Worm (Caenorhabditis elegans) whole organism, late embryonic: Measurements from ENCODE around the gene F37C4.8.

Source experiments
- C08G9.2 ChIP-seq: sonication (generic microtip); optimal IDR thresholded peaks from 2 replicates; lab custom pipeline; 2016; ENCODE audit warnings: mild to moderate bottlenecking, missing genetic modification characterization, moderate library complexity, missing compliant biosample characterization
- C38D4.7 ChIP-seq: fragments of 200-800 bp; sonication (Bioruptor generic); optimal IDR thresholded peaks from 2 replicates; lab custom pipeline; 2018; ENCODE audit warnings: mild to moderate bottlenecking, missing genetic modification characterization, moderate library complexity, missing compliant biosample characterization
- F13H6.1 ChIP-seq: sonication (generic microtip); optimal IDR thresholded peaks from 2 replicates; lab custom pipeline; 2016; ENCODE audit warnings: missing genetic modification characterization, missing compliant biosample characterization
- K09A11.1 ChIP-seq: sonication (generic microtip); optimal IDR thresholded peaks from 2 replicates; lab custom pipeline; 2017; ENCODE audit warnings: antibody characterized with exemption, mild to moderate bottlenecking, missing genetic modification characterization, missing compliant biosample characterization; ENCODE audit not compliant: insufficient read depth
- T23F11.4 ChIP-seq: fragments of 200-800 bp; sonication (Bioruptor generic); optimal IDR thresholded peaks from 2 replicates; lab custom pipeline; 2018; ENCODE audit warnings: mild to moderate bottlenecking, missing genetic modification characterization, missing compliant biosample characterization
- ahr-1 ChIP-seq: sonication (generic microtip); optimal IDR thresholded peaks from 2 replicates; lab custom pipeline; 2016; ENCODE audit warnings: missing genetic modification characterization, missing compliant biosample characterization
- ama-1 ChIP-seq: fragments of 150-350 bp; optimal IDR thresholded peaks from 2 replicates; lab custom pipeline; 2014
- ceh-14 ChIP-seq: sonication (generic microtip); optimal IDR thresholded peaks from 2 replicates; lab custom pipeline; 2016; ENCODE audit warnings: missing genotype, missing genetic modification characterization, missing compliant biosample characterization
- ceh-18 ChIP-seq: sonication (generic microtip); optimal IDR thresholded peaks from 2 replicates; lab custom pipeline; 2016; ENCODE audit warnings: missing genetic modification characterization, missing compliant biosample characterization
- ceh-24 ChIP-seq: sonication (generic microtip); optimal IDR thresholded peaks from 2 replicates; lab custom pipeline; 2016; ENCODE audit warnings: mild to moderate bottlenecking, missing genetic modification characterization, missing compliant biosample characterization
- ceh-30 ChIP-seq: fragments of 150-350 bp; optimal IDR thresholded peaks from 2 replicates; lab custom pipeline; 2014; ENCODE audit warnings: missing biosample characterization, missing genetic modification characterization
- ceh-31 ChIP-seq: sonication (generic microtip); optimal IDR thresholded peaks from 2 replicates; lab custom pipeline; 2016; ENCODE audit warnings: missing genetic modification characterization, missing compliant biosample characterization
- ceh-34 ChIP-seq: sonication (generic microtip); optimal IDR thresholded peaks from 2 replicates; lab custom pipeline; 2016; ENCODE audit warnings: mild to moderate bottlenecking, missing genetic modification characterization, missing compliant biosample characterization
- ceh-45 ChIP-seq: fragments of 200-800 bp; sonication (Bioruptor generic); IDR thresholded peaks from 2 replicates; pipeline ENCODE4 v1.3.6; 2022; ENCODE audit warnings: missing genetic modification reagents, missing genetic modification characterization, missing compliant biosample characterization
- ceh-48 ChIP-seq: sonication (generic microtip); optimal IDR thresholded peaks from 2 replicates; lab custom pipeline; 2016; ENCODE audit warnings: missing genetic modification characterization, inconsistent platforms, missing compliant biosample characterization
- ceh-6 ChIP-seq: fragments of 200-800 bp; sonication (Bioruptor generic); optimal IDR thresholded peaks from 2 replicates; lab custom pipeline; 2018; ENCODE audit warnings: mild to moderate bottlenecking, missing genetic modification characterization, missing compliant biosample characterization
- ceh-9 ChIP-seq: sonication (generic microtip); optimal IDR thresholded peaks from 2 replicates; lab custom pipeline; 2016; ENCODE audit warnings: mild to moderate bottlenecking, missing genetic modification characterization, inconsistent platforms, missing compliant biosample characterization
- dve-1 ChIP-seq: sonication (generic microtip); optimal IDR thresholded peaks from 2 replicates; lab custom pipeline; 2017; ENCODE audit warnings: antibody characterized with exemption, mild to moderate bottlenecking, missing genetic modification characterization, missing compliant biosample characterization
- elt-2 ChIP-seq: sonication (generic microtip); optimal IDR thresholded peaks from 2 replicates; lab custom pipeline; 2016; ENCODE audit warnings: missing genetic modification reagents, missing genetic modification characterization, missing compliant biosample characterization
- elt-4 ChIP-seq: sonication (generic microtip); optimal IDR thresholded peaks from 2 replicates; lab custom pipeline; 2016; ENCODE audit warnings: missing genetic modification characterization, missing compliant biosample characterization
- fax-1 ChIP-seq: sonication (generic microtip); optimal IDR thresholded peaks from 2 replicates; lab custom pipeline; 2016; ENCODE audit warnings: missing genotype, missing genetic modification characterization, missing compliant biosample characterization
- gmeb-2 ChIP-seq: sonication (generic microtip); optimal IDR thresholded peaks from 2 replicates; lab custom pipeline; 2016; ENCODE audit warnings: missing genetic modification characterization, inconsistent platforms, missing compliant biosample characterization
- hlh-6 ChIP-seq: sonication (generic microtip); optimal IDR thresholded peaks from 2 replicates; lab custom pipeline; 2016; ENCODE audit warnings: missing genotype, missing genetic modification characterization, missing compliant biosample characterization
- lim-6 ChIP-seq: sonication (generic microtip); optimal IDR thresholded peaks from 2 replicates; lab custom pipeline; 2016; ENCODE audit warnings: missing genetic modification characterization, missing compliant biosample characterization
- mec-3 ChIP-seq: sonication (generic microtip); optimal IDR thresholded peaks from 2 replicates; lab custom pipeline; 2016; ENCODE audit warnings: borderline replicate concordance, missing genetic modification characterization, missing compliant biosample characterization
- nhr-11 ChIP-seq: fragments of 150-350 bp; optimal IDR thresholded peaks from 2 replicates; lab custom pipeline; 2014; ENCODE audit warnings: missing biosample characterization, missing genetic modification characterization
- npax-4 ChIP-seq: sonication (generic microtip); optimal IDR thresholded peaks from 2 replicates; lab custom pipeline; 2016; ENCODE audit warnings: missing genetic modification characterization, missing compliant biosample characterization
- odd-2 ChIP-seq: sonication (generic microtip); optimal IDR thresholded peaks from 2 replicates; lab custom pipeline; 2017; ENCODE audit warnings: antibody characterized with exemption, mild to moderate bottlenecking, missing genetic modification characterization, missing compliant biosample characterization
- pqm-1 ChIP-seq: sonication (generic microtip); optimal IDR thresholded peaks from 2 replicates; lab custom pipeline; 2016; ENCODE audit warnings: missing genetic modification characterization, missing compliant biosample characterization
- pros-1 ChIP-seq: fragments of 150-350 bp; optimal IDR thresholded peaks from 2 replicates; lab custom pipeline; 2014; ENCODE audit warnings: missing biosample characterization, missing genetic modification reagents, missing genetic modification characterization
- ref-2 ChIP-seq: sonication (generic microtip); optimal IDR thresholded peaks from 2 replicates; lab custom pipeline; 2016; ENCODE audit warnings: missing genetic modification characterization, missing compliant biosample characterization
- rnt-1 ChIP-seq: sonication (generic microtip); optimal IDR thresholded peaks from 2 replicates; lab custom pipeline; 2016; ENCODE audit warnings: missing genetic modification characterization, missing compliant biosample characterization
- sox-4 ChIP-seq: sonication (generic microtip); optimal IDR thresholded peaks from 2 replicates; lab custom pipeline; 2017; ENCODE audit warnings: mild to moderate bottlenecking, missing genetic modification characterization, inconsistent platforms, missing compliant biosample characterization
- syd-9 ChIP-seq: sonication (generic microtip); optimal IDR thresholded peaks from 2 replicates; lab custom pipeline; 2016; ENCODE audit warnings: mild to moderate bottlenecking, missing genetic modification characterization, moderate library complexity, missing compliant biosample characterization
- tbx-2 ChIP-seq: sonication (generic microtip); optimal IDR thresholded peaks from 2 replicates; lab custom pipeline; 2016; ENCODE audit warnings: missing genetic modification characterization, missing compliant biosample characterization
- tbx-7 ChIP-seq: sonication (generic microtip); optimal IDR thresholded peaks from 2 replicates; lab custom pipeline; 2016; ENCODE audit warnings: missing genotype, missing genetic modification characterization, missing compliant biosample characterization
- unc-42 ChIP-seq: sonication (generic microtip); optimal IDR thresholded peaks from 2 replicates; lab custom pipeline; 2016; ENCODE audit warnings: missing genotype, missing genetic modification characterization, missing compliant biosample characterization
- unc-55 ChIP-seq: sonication (generic microtip); optimal IDR thresholded peaks from 2 replicates; lab custom pipeline; 2017; ENCODE audit warnings: missing biosample characterization, missing genetic modification reagents, missing genetic modification characterization
- zip-5 ChIP-seq: sonication (generic microtip); optimal IDR thresholded peaks from 2 replicates; lab custom pipeline; 2016; ENCODE audit warnings: missing genetic modification characterization, missing compliant biosample characterization
- ztf-16 ChIP-seq: sonication (generic microtip); optimal IDR thresholded peaks from 2 replicates; lab custom pipeline; 2017; ENCODE audit warnings: missing genetic modification characterization, missing compliant biosample characterization

Gene F37C4.8

ce11 chrIV:3840480-3840879 is 40.5 kb downstream of the F37C4.8 start:
- TF ChIP-seq unc-42 (peak; percentile 71), ceh-24 (tag; lab: Kevin White, UChicago) (no peak)

DNA sequence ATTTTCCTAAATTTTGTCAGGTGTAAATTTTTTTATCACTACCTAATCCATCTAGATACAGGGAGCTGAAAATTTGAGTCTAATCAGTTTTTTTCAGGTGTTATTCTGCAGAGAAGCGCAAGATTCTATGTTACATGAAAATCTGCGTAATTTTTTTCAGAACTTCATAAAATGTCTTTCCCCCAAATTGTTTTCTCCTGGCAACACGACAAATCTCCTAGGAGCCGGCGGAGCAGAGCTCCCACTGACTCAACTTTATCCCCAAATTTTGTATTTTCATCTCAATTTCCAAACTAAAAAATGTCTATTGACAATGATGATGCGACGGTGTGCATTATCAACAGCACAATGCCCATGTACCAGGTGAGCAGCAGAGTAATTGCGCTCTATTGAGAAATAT is 41.6 kb downstream of the F37C4.8 start, which contains the start of gene F28F9.2:
Gene F28F9.2 (plus strand): TSS at position 301 of the 400 bp plus-strand sequence.
- TF ChIP-seq pros-1 (no peak), npax-4 (tag; lab: Kevin White, UChicago) (no peak), zip-5 (no peak)

DNA sequence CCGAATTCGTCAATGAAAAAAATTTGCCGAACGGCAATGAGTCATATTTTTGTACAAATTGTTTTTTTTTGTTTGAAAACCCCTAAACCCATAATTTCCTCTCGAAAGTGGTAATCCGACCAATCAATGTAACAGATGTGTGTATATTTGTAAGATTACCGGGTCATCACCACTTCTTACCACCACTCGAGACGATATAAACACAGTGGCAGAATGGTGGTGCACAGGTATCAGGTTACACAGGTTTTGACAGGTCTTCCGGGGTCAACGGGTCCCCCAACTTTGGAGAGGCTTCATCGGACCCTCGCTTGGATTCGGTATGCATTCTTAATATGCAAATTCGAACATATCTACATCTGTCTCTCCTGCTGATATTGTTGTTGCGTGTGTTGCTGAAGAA is 42.3 kb downstream of the F37C4.8 start:
- TF ChIP-seq ceh-34, result peak; percentile 92
- TF ChIP-seq ceh-31 (tag; lab: Kevin White, UChicago), result no peak

- TF ChIP-seq T23F11.4 (GFP tag; lab: Kevin White, UChicago) (no peak), sox-4 (tag; lab: Kevin White, UChicago) (no peak), ahr-1 (tag; lab: Kevin White, UChicago) (no peak), ceh-9 (no peak), C38D4.7 (GFP tag; lab: Kevin White, UChicago) (no peak), pqm-1 (no peak)
Observed at ce11 chrIV:3835065-3835464, 46.0 kb downstream of the F37C4.8 start, which contains the start of gene cal-3. cal-3 (minus strand) TSS chrIV:3835165.

DNA sequence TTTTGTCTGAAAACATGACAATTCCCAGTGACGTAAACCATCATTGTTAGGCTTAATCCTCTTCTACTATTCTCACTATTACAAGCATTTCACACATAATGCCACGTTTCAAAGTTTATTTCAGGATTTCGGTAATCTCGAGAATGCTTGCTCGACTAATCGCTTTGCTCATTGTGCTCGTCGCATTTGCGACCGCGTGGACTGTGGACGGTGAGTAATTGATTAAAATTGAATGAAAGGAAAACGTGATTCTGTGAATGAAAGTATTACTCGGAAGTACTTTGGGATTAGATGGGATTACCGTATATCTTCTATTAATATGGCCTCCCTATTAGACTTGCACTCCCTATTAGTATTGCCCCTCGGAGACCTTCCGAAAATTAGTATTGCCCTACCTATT is 47.2 kb downstream of the F37C4.8 start:
- no peak for TF ChIP-seq ceh-31 (tag; lab: Kevin White, UChicago)
- no peak for TF ChIP-seq elt-4 (tag; lab: Kevin White, UChicago)
- TF ChIP-seq elt-2 (tag; lab: Kevin White, UChicago), result no peak
- no peak for TF ChIP-seq ceh-18 (tag; lab: Kevin White, UChicago)
- no peak for TF ChIP-seq dve-1
- TF ChIP-seq nhr-11 (tag; lab: Kevin White, UChicago), result no peak
- no peak for TF ChIP-seq mec-3
- TF ChIP-seq ceh-14 (tag; lab: Kevin White, UChicago), result no peak
- TF ChIP-seq syd-9 (tag; lab: Kevin White, UChicago), result no peak
- no peak for TF ChIP-seq C08G9.2
- TF ChIP-seq F13H6.1 (tag; lab: Kevin White, UChicago), result no peak
- TF ChIP-seq ceh-34, result no peak
- TF ChIP-seq ceh-45, result no peak
- TF ChIP-seq tbx-2 (tag; lab: Kevin White, UChicago), result no peak
- TF ChIP-seq odd-2, result no peak
- TF ChIP-seq ref-2 (tag; lab: Kevin White, UChicago), result no peak
- no peak for TF ChIP-seq tbx-7
- TF ChIP-seq rnt-1 (tag; lab: Kevin White, UChicago), result no peak
- TF ChIP-seq lim-6 (tag; lab: Kevin White, UChicago), result no peak

- TF ChIP-seq hlh-6 (tag; lab: Kevin White, UChicago), result no peak
- no peak for TF ChIP-seq gmeb-2
- TF ChIP-seq ama-1 (lab: Kevin White, UChicago), result no peak
- no peak for TF ChIP-seq tbx-7
- TF ChIP-seq pros-1, result no peak
- no peak for TF ChIP-seq F13H6.1 (tag; lab: Kevin White, UChicago)
- TF ChIP-seq C38D4.7 (GFP tag; lab: Kevin White, UChicago), result no peak
- TF ChIP-seq unc-55 (GFP tag; lab: Kevin White, UChicago), result no peak
- TF ChIP-seq ceh-14 (tag; lab: Kevin White, UChicago), result no peak
- no peak for TF ChIP-seq zip-5
- no peak for TF ChIP-seq ceh-30 (tag; lab: Kevin White, UChicago)
- TF ChIP-seq fax-1 (tag; lab: Kevin White, UChicago), result no peak
- TF ChIP-seq ztf-16 (tag; lab: Kevin White, UChicago), result no peak
- no peak for TF ChIP-seq ceh-48 (tag; lab: Kevin White, UChicago)
- TF ChIP-seq C08G9.2, result no peak
- TF ChIP-seq ceh-6 (GFP tag; lab: Kevin White, UChicago), result no peak
- no peak for TF ChIP-seq K09A11.1 (tag; lab: Kevin White, UChicago)
- no peak for TF ChIP-seq sox-4 (tag; lab: Kevin White, UChicago)
Observed at ce11 chrIV:3832040-3832439, 49.0 kb downstream of the F37C4.8 start.
